Worm (Caenorhabditis elegans): ENCODE data around the gene C42D4.18.

Gene C42D4.18

DNA sequence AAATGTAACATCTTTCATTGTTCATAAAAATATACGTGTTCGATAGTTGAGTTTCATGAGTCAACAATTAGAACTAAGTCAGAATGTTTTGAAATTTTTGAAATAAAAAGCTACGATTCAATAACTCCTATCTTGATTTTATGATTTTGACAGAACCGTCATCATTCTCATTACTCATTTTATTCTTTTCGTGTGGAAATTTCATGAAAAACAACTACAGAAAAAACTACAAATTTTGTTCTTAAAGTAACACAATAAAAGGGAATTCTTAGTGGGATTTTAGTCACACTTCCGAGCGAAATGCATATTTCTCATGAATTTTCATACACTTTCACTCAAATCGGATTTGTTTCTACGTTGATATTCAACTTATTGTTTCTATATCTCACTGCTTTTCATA is 10.3 kb downstream of the C42D4.18 start, which contains the start of gene str-44:
TSS of gene str-44 (plus strand) at position 301 of the 400 bp plus-strand sequence.
- TF ChIP-seq lin-35 (GFP tag; optimal IDR thresholded peaks at IDR 0.05) (no peak), tbx-2 (tag; optimal IDR thresholded peaks at IDR 0.05) (no peak), swsn-7 (tag; optimal IDR thresholded peaks at IDR 0.05) (no peak), sup-37 (GFP tag; optimal IDR thresholded peaks at IDR 0.05) (no peak), nhr-77 (tag; optimal IDR thresholded peaks at IDR 0.05) (no peak), fos-1 (tag; optimal IDR thresholded peaks at IDR 0.05) (no peak), nhr-85 (tag) (no peak), ceh-8 (GFP tag; optimal IDR thresholded peaks at IDR 0.05) (no peak), nhr-76 (tag; optimal IDR thresholded peaks at IDR 0.05) (no peak), aly-2 (tag; optimal IDR thresholded peaks at IDR 0.05) (no peak), fkh-8 (tag; optimal IDR thresholded peaks at IDR 0.05) (no peak), zip-4 (GFP tag; optimal IDR thresholded peaks at IDR 0.05) (no peak), lin-14 (GFP tag; optimal IDR thresholded peaks at IDR 0.05) (no peak), ceh-82 (tag; optimal IDR thresholded peaks at IDR 0.05) (no peak)

DNA sequence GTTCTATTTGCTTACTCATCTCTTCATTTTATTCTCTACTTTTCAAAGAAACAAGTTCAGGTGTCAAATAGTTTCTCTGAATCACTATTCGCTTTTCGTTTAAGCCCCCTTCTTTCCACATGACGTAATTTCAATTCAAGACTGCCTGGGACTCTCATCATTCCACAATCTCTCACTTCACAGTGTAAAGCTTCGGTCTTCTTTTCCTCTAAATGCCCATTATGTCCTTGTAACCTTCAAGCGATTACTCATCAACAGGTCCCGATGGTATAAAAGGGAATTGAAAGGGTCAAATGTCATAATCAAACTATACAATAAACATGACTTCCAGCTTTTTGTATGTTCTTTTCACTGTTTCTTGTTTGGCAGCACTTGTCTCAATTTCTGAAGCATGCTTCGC is 12.4 kb downstream of the C42D4.18 start, which contains the start of gene C42D4.3:
TSS of gene C42D4.3 (plus strand) at position 298 of the 400 bp plus-strand sequence.
- TF ChIP-seq rnt-1 (tag; optimal IDR thresholded peaks at IDR 0.05) (no peak), fkh-4 (tag; optimal IDR thresholded peaks at IDR 0.05; ENCODE audit: borderline replicate concordance) (no peak), alr-1 (tag; optimal IDR thresholded peaks at IDR 0.05; ENCODE audit: borderline replicate concordance) (no peak), ceh-90 (tag; optimal IDR thresholded peaks at IDR 0.05) (no peak), fkh-8 (tag; optimal IDR thresholded peaks at IDR 0.05) (no peak), nhr-19 (GFP tag; conservative IDR thresholded peaks at IDR 0.05) (no peak), ets-5 (GFP tag; IDR thresholded peaks at IDR 0.05) (no peak)

DNA sequence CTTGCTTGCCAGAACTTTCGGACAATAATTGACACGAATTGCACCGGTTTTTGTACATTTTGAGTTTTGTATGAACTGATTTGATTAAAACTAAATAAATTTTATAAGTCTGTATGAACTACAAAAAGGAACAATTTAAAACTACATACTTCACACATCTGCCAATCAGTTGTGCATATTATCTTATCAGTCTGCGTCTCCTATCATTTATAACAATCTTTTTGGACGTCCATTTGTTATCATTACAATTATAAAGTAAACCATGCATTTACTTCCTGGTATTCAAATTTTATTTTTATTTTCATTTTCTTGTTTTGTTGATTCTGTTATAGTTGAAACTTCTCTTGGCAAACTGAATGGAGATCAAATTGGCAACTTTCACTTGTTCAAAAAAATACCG is 13.7 kb downstream of the C42D4.18 start, which contains the start of gene cest-10:
TSS of gene cest-10 (plus strand) at position 254 of the 400 bp plus-strand sequence.
- TF ChIP-seq elt-2 (tag; optimal IDR thresholded peaks at IDR 0.05): peak; percentile 74
- no peak for TF ChIP-seq efl-1 (optimal IDR thresholded peaks at IDR 0.05)
- peak in 1 of 2 experiments; percentile 50 for TF ChIP-seq efl-1 (GFP tag; optimal IDR thresholded peaks at IDR 0.05 in 1 of 2)
- peak; percentile 32 for TF ChIP-seq tlp-1 (tag; optimal IDR thresholded peaks at IDR 0.05)
- TF ChIP-seq nhr-71 (tag; optimal IDR thresholded peaks at IDR 0.05): no peak
- peak; percentile 13 for TF ChIP-seq jun-1 (tag; optimal IDR thresholded peaks at IDR 0.05)

DNA sequence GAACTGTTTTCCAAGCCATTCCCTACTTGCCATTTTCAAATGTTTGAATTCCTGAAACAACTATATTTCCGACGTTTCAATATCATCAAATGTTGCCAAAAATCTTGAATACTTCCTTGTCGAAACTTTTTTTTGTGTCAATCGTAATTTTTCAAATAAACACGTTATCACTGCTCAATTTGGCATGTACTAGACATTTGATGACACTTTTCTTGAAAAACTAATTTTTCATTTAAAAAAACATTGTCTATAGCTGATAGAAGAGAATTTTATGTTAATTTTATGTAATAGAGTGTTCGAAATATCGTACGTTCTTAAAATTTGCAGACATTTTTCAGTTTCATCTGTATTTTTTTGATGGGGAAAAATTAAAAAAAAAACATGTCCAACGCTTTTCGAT is 16.2 kb downstream of the C42D4.18 start:
- TF ChIP-seq ces-1 (GFP tag; optimal IDR thresholded peaks at IDR 0.05): no peak
- no peak for TF ChIP-seq nhr-71 (tag; optimal IDR thresholded peaks at IDR 0.05)
- no peak for TF ChIP-seq egl-13 (tag; optimal IDR thresholded peaks at IDR 0.05)
- TF ChIP-seq snu-23 (GFP tag; optimal IDR thresholded peaks at IDR 0.05): no peak
- TF ChIP-seq nhr-76 (tag; optimal IDR thresholded peaks at IDR 0.05): no peak
- no peak for TF ChIP-seq rnt-1 (tag; optimal IDR thresholded peaks at IDR 0.05)
- TF ChIP-seq ets-5 (GFP tag; IDR thresholded peaks at IDR 0.05): no peak
- no peak for TF ChIP-seq ceh-8 (GFP tag; optimal IDR thresholded peaks at IDR 0.05)
- TF ChIP-seq vab-15 (tag; optimal IDR thresholded peaks at IDR 0.05): no peak
- no peak for TF ChIP-seq nhr-237 (tag; optimal IDR thresholded peaks at IDR 0.05)
- TF ChIP-seq ztf-4 (tag; optimal IDR thresholded peaks at IDR 0.05): no peak
- TF ChIP-seq unc-30 (tag; optimal IDR thresholded peaks at IDR 0.05): no peak
- TF ChIP-seq grh-1 (GFP tag; IDR thresholded peaks at IDR 0.05): no peak
- no peak for TF ChIP-seq dsc-1 (tag; optimal IDR thresholded peaks at IDR 0.05)
- no peak for TF ChIP-seq lin-39 (tag; optimal IDR thresholded peaks at IDR 0.05)
- no peak for TF ChIP-seq pag-3 (tag; optimal IDR thresholded peaks at IDR 0.05; ENCODE audit: borderline replicate concordance, insufficient read depth)

All from whole organism, L1 larva.